Worm (Caenorhabditis elegans): Measurements from ENCODE around the gene irk-1.

DNA sequence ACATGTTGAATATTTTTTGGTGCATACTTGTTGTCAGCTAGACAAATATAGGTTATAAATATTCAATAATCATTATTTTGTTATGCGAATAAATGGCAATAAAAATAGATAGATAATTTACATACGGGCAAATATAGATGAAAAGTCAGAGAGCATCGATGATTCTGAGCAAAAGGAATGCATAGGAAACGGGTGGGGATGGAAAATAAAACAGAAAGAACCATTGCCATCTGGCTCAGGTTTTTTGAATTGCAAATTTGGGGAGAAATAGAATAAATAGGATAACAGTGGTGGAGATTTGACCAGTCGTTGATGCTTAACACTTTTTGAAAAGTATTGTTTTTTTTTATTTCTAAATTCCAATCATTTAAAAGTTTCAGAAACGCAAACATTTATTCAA, 4.9 kb upstream of the irk-1 start, which contains the start of gene idpp-6:
- TF ChIP-seq sox-4 (tag; optimal IDR thresholded peaks at IDR 0.05) (no peak), C38D4.7 (GFP tag; optimal IDR thresholded peaks at IDR 0.05) (no peak), lim-6 (tag; optimal IDR thresholded peaks at IDR 0.05) (no peak), fkh-10 (GFP tag; optimal IDR thresholded peaks at IDR 0.05) (no peak), ceh-6 (GFP tag; optimal IDR thresholded peaks at IDR 0.05) (no peak), syd-9 (tag; optimal IDR thresholded peaks at IDR 0.05) (no peak), pha-4 (tag; optimal IDR thresholded peaks at IDR 0.05) (no peak)

Measured in whole organism, late embryonic.